Worm (Caenorhabditis elegans): ENCODE data around the gene Y43F8B.13.

- TF ChIP-seq efl-3 (GFP tag; optimal IDR thresholded peaks at IDR 0.05): no peak
- TF ChIP-seq lin-13 (GFP tag; optimal IDR thresholded peaks at IDR 0.05): no peak
- no peak for TF ChIP-seq ama-1 (optimal IDR thresholded peaks at IDR 0.05)
- TF ChIP-seq nhr-28 (tag; optimal IDR thresholded peaks at IDR 0.05): no peak
- no peak for TF ChIP-seq jun-1 (tag; optimal IDR thresholded peaks at IDR 0.05)
These were observed at the start of gene Y43F8B.13, which contains the start of gene Y43F8B.14 for ce11 chrV:19455650-19456049.
